ENCODE assay signal across 6 fruit fly cellular contexts in genomic region chrX:2317347-2317832, dm6.
TF ChIP-seq lines count a peak whose summit lies in the region.

No protein-coding gene starts in this region.

- TF ChIP-seq CTCF in whole organism, embryonic (GFP tag; optimal IDR thresholded peaks at IDR 0.05; lab: Kevin White, UChicago), result no peak

TF ChIP-seq in whole organism, 6 proteins besides CTCF, POLR2A, EP300 and RAD21:
- TF ChIP-seq usp (GFP tag; optimal IDR thresholded peaks at IDR 0.05; lab: Kevin White, UChicago) (no peak), psq (optimal IDR thresholded peaks at IDR 0.05; lab: Kevin White, UChicago) (no peak), Dll (optimal IDR thresholded peaks at IDR 0.05; lab: Kevin White, UChicago) (peak; percentile 95)

TF ChIP-seq in whole organism, adult, 20 proteins besides CTCF, POLR2A, EP300 and RAD21:
- TF ChIP-seq bab1 (GFP tag; optimal IDR thresholded peaks at IDR 0.05; lab: Kevin White, UChicago), result peak; percentile 15
- TF ChIP-seq Clk (GFP tag; optimal IDR thresholded peaks at IDR 0.05; lab: Kevin White, UChicago), result no peak
- TF ChIP-seq pad (GFP tag; optimal IDR thresholded peaks at IDR 0.05; lab: Kevin White, UChicago), result peak; percentile 98
- no peak for TF ChIP-seq CG1620 (GFP tag; optimal IDR thresholded peaks at IDR 0.05; lab: Kevin White, UChicago)
- no peak for TF ChIP-seq Crg-1 (GFP tag; optimal IDR thresholded peaks at IDR 0.05; lab: Kevin White, UChicago)
- TF ChIP-seq Mnt (GFP tag; optimal IDR thresholded peaks at IDR 0.05; lab: Kevin White, UChicago), result peak; percentile 14
- no peak for TF ChIP-seq CG12768 (GFP tag; optimal IDR thresholded peaks at IDR 0.05; lab: Kevin White, UChicago)
- TF ChIP-seq CG7101 (tag; optimal IDR thresholded peaks at IDR 0.05; lab: Kevin White, UChicago), result peak; percentile 7
- no peak for TF ChIP-seq CG11617 (GFP tag; optimal IDR thresholded peaks at IDR 0.05; lab: Kevin White, UChicago)
- no peak for TF ChIP-seq CG7045 (GFP tag; optimal IDR thresholded peaks at IDR 0.05; lab: Kevin White, UChicago)
- TF ChIP-seq CG5204 (GFP tag; optimal IDR thresholded peaks at IDR 0.05; lab: Kevin White, UChicago), result no peak
- TF ChIP-seq cic (GFP tag; optimal IDR thresholded peaks at IDR 0.05; lab: Kevin White, UChicago), result no peak
- no peak for TF ChIP-seq ovo (GFP tag; optimal IDR thresholded peaks at IDR 0.05; lab: Kevin White, UChicago)
- TF ChIP-seq CG33017 (tag; optimal IDR thresholded peaks at IDR 0.05; lab: Kevin White, UChicago), result no peak
- TF ChIP-seq tj (GFP tag; optimal IDR thresholded peaks at IDR 0.05; lab: Kevin White, UChicago), result peak; percentile 71
- TF ChIP-seq Hr96 (GFP tag; optimal IDR thresholded peaks at IDR 0.05; lab: Kevin White, UChicago), result no peak
- no peak for TF ChIP-seq toe (GFP tag; optimal IDR thresholded peaks at IDR 0.05; lab: Kevin White, UChicago)
- no peak for TF ChIP-seq CG14711 (tag; optimal IDR thresholded peaks at IDR 0.05; lab: Kevin White, UChicago)

TF ChIP-seq in whole organism, embryonic, 481 proteins besides CTCF, POLR2A, EP300 and RAD21 (continues in another document):
- TF ChIP-seq CG8388 (GFP tag; optimal IDR thresholded peaks at IDR 0.05; lab: Kevin White, UChicago) (no peak), CG10565 (GFP tag; optimal IDR thresholded peaks at IDR 0.05; lab: Kevin White, UChicago) (no peak), CG8924 (tag; optimal IDR thresholded peaks at IDR 0.05; lab: Kevin White, UChicago) (no peak), sna (GFP tag; IDR thresholded peaks at IDR 0.05; lab: Robert Waterston, UW; ENCODE audit: partially characterized antibody) (no peak), abd-A (tag; optimal IDR thresholded peaks at IDR 0.05; lab: Kevin White, UChicago) (peak; percentile 0), Pdp1 (GFP tag; optimal IDR thresholded peaks at IDR 0.05; lab: Kevin White, UChicago) (peak in 1 of 2 experiments; percentile 20), Xrp1 (GFP tag; IDR thresholded peaks at IDR 0.05; lab: Robert Waterston, UW) (no peak), repo (GFP tag; optimal IDR thresholded peaks at IDR 0.05; lab: Kevin White, UChicago) (peak; percentile 1), org-1 (GFP tag; optimal IDR thresholded peaks at IDR 0.05; lab: Kevin White, UChicago) (no peak), CG34376 (GFP tag; optimal IDR thresholded peaks at IDR 0.05; lab: Kevin White, UChicago) (peak; percentile 76), z (GFP tag; IDR thresholded peaks at IDR 0.05; lab: Robert Waterston, UW) (peak; percentile 71; the same call in 2 of the 3 replicates), CG14667 (GFP tag; IDR thresholded peaks at IDR 0.05; lab: Robert Waterston, UW) (no peak), prd (optimal IDR thresholded peaks at IDR 0.05; lab: Kevin White, UChicago) (no peak), prd (GFP tag; IDR thresholded peaks at IDR 0.05; lab: Robert Waterston, UW) (no peak), sc (optimal IDR thresholded peaks at IDR 0.05; lab: Kevin White, UChicago) (no peak), sc (GFP tag; optimal IDR thresholded peaks at IDR 0.05; lab: Kevin White, UChicago) (no peak), gcm (GFP tag; optimal IDR thresholded peaks at IDR 0.05; lab: Kevin White, UChicago) (peak; percentile 27), Hr39 (optimal IDR thresholded peaks at IDR 0.05; lab: Kevin White, UChicago) (peak; percentile 60), GATAe (GFP tag; conservative IDR thresholded peaks at IDR 0.05; lab: Robert Waterston, UW) (no peak)

TF ChIP-seq in whole organism, prepupa, 60 proteins besides CTCF, POLR2A, EP300 and RAD21 (continues in another document):
- TF ChIP-seq CG7368 (GFP tag; optimal IDR thresholded peaks at IDR 0.05; lab: Kevin White, UChicago), result no peak
- TF ChIP-seq cyc (GFP tag; optimal IDR thresholded peaks at IDR 0.05; lab: Kevin White, UChicago), result no peak
- peak; percentile 47 to 52 for TF ChIP-seq ss (GFP tag; optimal IDR thresholded peaks at IDR 0.05; lab: Kevin White, UChicago)
- no peak for TF ChIP-seq lz (GFP tag; optimal IDR thresholded peaks at IDR 0.05; lab: Kevin White, UChicago)
- no peak for TF ChIP-seq fd59A (GFP tag; optimal IDR thresholded peaks at IDR 0.05; lab: Kevin White, UChicago)
- peak; percentile 27 for TF ChIP-seq CG6276 (GFP tag; optimal IDR thresholded peaks at IDR 0.05; lab: Kevin White, UChicago)
- TF ChIP-seq CG6854 (GFP tag; optimal IDR thresholded peaks at IDR 0.05; lab: Kevin White, UChicago), result peak; percentile 91
- peak; percentile 34 for TF ChIP-seq Sox102F (GFP tag; optimal IDR thresholded peaks at IDR 0.05; lab: Kevin White, UChicago)
- peak; percentile 71 for TF ChIP-seq fkh (GFP tag; optimal IDR thresholded peaks at IDR 0.05; lab: Kevin White, UChicago)
- TF ChIP-seq fd85E (GFP tag; optimal IDR thresholded peaks at IDR 0.05; lab: Kevin White, UChicago), result no peak
- peak; percentile 24 for TF ChIP-seq CG3919 (GFP tag; optimal IDR thresholded peaks at IDR 0.05; lab: Kevin White, UChicago)
- TF ChIP-seq CG6163 (GFP tag; IDR thresholded peaks at IDR 0.05; lab: Robert Waterston, UW), result peak; percentile 73; the same call in 2 of the 3 replicates
- TF ChIP-seq Sox15 (GFP tag; optimal IDR thresholded peaks at IDR 0.05; lab: Kevin White, UChicago), result no peak
- no peak for TF ChIP-seq achi (GFP tag; optimal IDR thresholded peaks at IDR 0.05; lab: Kevin White, UChicago)
- no peak for TF ChIP-seq CG8319 (GFP tag; optimal IDR thresholded peaks at IDR 0.05; lab: Kevin White, UChicago)
- peak; percentile 38; the same call in 1 of the 2 replicates for TF ChIP-seq CG15336 (GFP tag; IDR thresholded peaks at IDR 0.05; lab: Robert Waterston, UW)
- peak; percentile 77 for TF ChIP-seq vri (GFP tag; optimal IDR thresholded peaks at IDR 0.05; lab: Kevin White, UChicago)
- TF ChIP-seq eg (GFP tag; IDR thresholded peaks at IDR 0.05; lab: Robert Waterston, UW), result 0 out of 3 replicates have a peak, but pooled peaks have one; percentile 28
- TF ChIP-seq dac (GFP tag; optimal IDR thresholded peaks at IDR 0.05; lab: Kevin White, UChicago), result no peak

TF ChIP-seq in whole organism, pupa, 21 proteins besides CTCF, POLR2A, EP300 and RAD21:
- TF ChIP-seq CG8159 (tag; optimal IDR thresholded peaks at IDR 0.05; lab: Kevin White, UChicago) (no peak), CG8301 (tag; optimal IDR thresholded peaks at IDR 0.05; lab: Kevin White, UChicago) (no peak), CG15710 (tag; optimal IDR thresholded peaks at IDR 0.05; lab: Kevin White, UChicago) (no peak), EcR (GFP tag; optimal IDR thresholded peaks at IDR 0.05; lab: Kevin White, UChicago) (peak; percentile 72), Pif1B (GFP tag; optimal IDR thresholded peaks at IDR 0.05; lab: Kevin White, UChicago) (peak; percentile 45), D1 (tag; optimal IDR thresholded peaks at IDR 0.05; lab: Kevin White, UChicago) (no peak), CG10348 (GFP tag; IDR thresholded peaks at IDR 0.05; lab: Robert Waterston, UW) (no peak), Pif1A (GFP tag; optimal IDR thresholded peaks at IDR 0.05; lab: Kevin White, UChicago) (peak; percentile 22), Ets98B (GFP tag; IDR thresholded peaks at IDR 0.05; lab: Robert Waterston, UW) (peak; percentile 50; the same call in 1 of the 2 replicates), CG13204 (GFP tag; optimal IDR thresholded peaks at IDR 0.05; lab: Kevin White, UChicago) (peak; percentile 42), CG12605 (GFP tag; IDR thresholded peaks at IDR 0.05; lab: Robert Waterston, UW) (peak; percentile 48)
TF ChIP-seq in whole organism, pupa: peak in this region for 6.

TF ChIP-seq in whole organism, wandering third instar larva, 38 proteins besides CTCF, POLR2A, EP300 and RAD21 (continues in another document):
- TF ChIP-seq Hr78 (GFP tag; optimal IDR thresholded peaks at IDR 0.05; lab: Kevin White, UChicago), result no peak
- TF ChIP-seq psq (GFP tag; optimal IDR thresholded peaks at IDR 0.05; lab: Kevin White, UChicago), result peak; percentile 86
- TF ChIP-seq sv (GFP tag; optimal IDR thresholded peaks at IDR 0.05; lab: Kevin White, UChicago), result no peak
- TF ChIP-seq brk (GFP tag; optimal IDR thresholded peaks at IDR 0.05; lab: Kevin White, UChicago), result no peak
- TF ChIP-seq Hnf4 (GFP tag; optimal IDR thresholded peaks at IDR 0.05; lab: Kevin White, UChicago), result peak; percentile 3
- TF ChIP-seq woc (GFP tag; optimal IDR thresholded peaks at IDR 0.05; lab: Kevin White, UChicago), result peak; percentile 8
- TF ChIP-seq OdsH (GFP tag; optimal IDR thresholded peaks at IDR 0.05; lab: Kevin White, UChicago), result peak; percentile 27
- TF ChIP-seq dsf (GFP tag; optimal IDR thresholded peaks at IDR 0.05; lab: Kevin White, UChicago; ENCODE audit: borderline replicate concordance), result no peak
- TF ChIP-seq Hr83 (GFP tag; optimal IDR thresholded peaks at IDR 0.05; lab: Kevin White, UChicago; ENCODE audit: poor library complexity, severe bottlenecking), result peak; percentile 10
- TF ChIP-seq Jra (GFP tag; optimal IDR thresholded peaks at IDR 0.05; lab: Kevin White, UChicago), result peak; percentile 62
- no peak for TF ChIP-seq HLH106 (tag; optimal IDR thresholded peaks at IDR 0.05; lab: Kevin White, UChicago)
- no peak for TF ChIP-seq dmrt93B (GFP tag; optimal IDR thresholded peaks at IDR 0.05; lab: Kevin White, UChicago)
- TF ChIP-seq fru (GFP tag; optimal IDR thresholded peaks at IDR 0.05; lab: Kevin White, UChicago), result peak; percentile 52
- TF ChIP-seq Vsx2 (GFP tag; optimal IDR thresholded peaks at IDR 0.05; lab: Kevin White, UChicago; ENCODE audit: partially characterized antibody), result peak; percentile 95
- TF ChIP-seq Mio (GFP tag; optimal IDR thresholded peaks at IDR 0.05; lab: Kevin White, UChicago), result no peak
- no peak for TF ChIP-seq Abd-B (GFP tag; optimal IDR thresholded peaks at IDR 0.05; lab: Kevin White, UChicago)
- TF ChIP-seq jim (GFP tag; optimal IDR thresholded peaks at IDR 0.05; lab: Kevin White, UChicago), result no peak
- no peak for TF ChIP-seq Dfd (GFP tag; optimal IDR thresholded peaks at IDR 0.05; lab: Kevin White, UChicago)
- TF ChIP-seq Dif (GFP tag; optimal IDR thresholded peaks at IDR 0.05; lab: Kevin White, UChicago; ENCODE audit: partially characterized antibody), result peak; percentile 98
- peak; percentile 95 for TF ChIP-seq h (GFP tag; optimal IDR thresholded peaks at IDR 0.05; lab: Kevin White, UChicago)
- no peak for TF ChIP-seq ey (GFP tag; optimal IDR thresholded peaks at IDR 0.05; lab: Kevin White, UChicago)
- no peak for TF ChIP-seq CG32264 (GFP tag; optimal IDR thresholded peaks at IDR 0.05; lab: Kevin White, UChicago)
- peak; percentile 22 for TF ChIP-seq N (GFP tag; optimal IDR thresholded peaks at IDR 0.05; lab: Kevin White, UChicago)
- TF ChIP-seq lola (GFP tag; optimal IDR thresholded peaks at IDR 0.05; lab: Kevin White, UChicago), result no peak
- TF ChIP-seq sage (GFP tag; optimal IDR thresholded peaks at IDR 0.05; lab: Kevin White, UChicago), result no peak
- peak; percentile 16 to 38 for TF ChIP-seq foxo (GFP tag; optimal IDR thresholded peaks at IDR 0.05; lab: Kevin White, UChicago)
- peak; percentile 32 for TF ChIP-seq pan (optimal IDR thresholded peaks at IDR 0.05; lab: Kevin White, UChicago)
- peak; percentile 21 for TF ChIP-seq Sp1 (GFP tag; optimal IDR thresholded peaks at IDR 0.05; lab: Kevin White, UChicago)
- peak; percentile 67 for TF ChIP-seq GATAd (GFP tag; optimal IDR thresholded peaks at IDR 0.05; lab: Kevin White, UChicago)
